Worm (Caenorhabditis elegans): ENCODE results near the gene R10F2.6.

- TF ChIP-seq flt-1 (GFP tag; IDR thresholded peaks at IDR 0.05) (no peak), hmbx-1 (tag; optimal IDR thresholded peaks at IDR 0.05) (no peak), ama-1 (optimal IDR thresholded peaks at IDR 0.05) (no peak), hmg-4 (GFP tag; optimal IDR thresholded peaks at IDR 0.05) (no peak), ets-7 (tag; optimal IDR thresholded peaks at IDR 0.05) (no peak), aly-1 (tag; optimal IDR thresholded peaks at IDR 0.05) (no peak), tra-4 (tag; optimal IDR thresholded peaks at IDR 0.05) (no peak), F13C5.2 (tag; optimal IDR thresholded peaks at IDR 0.05) (no peak)
Measured at ce11 chrIII:2937780-2938179, 6.1 kb downstream of the R10F2.6 start.
